Worm (Caenorhabditis elegans) whole organism, early embryonic: Measurements from ENCODE around the gene nas-6.

Experiments
- B0310.2 ChIP-seq: sonication (generic microtip); optimal IDR thresholded peaks from 2 replicates; lab custom pipeline; 2016; ENCODE audit warnings: mild to moderate bottlenecking, missing genetic modification characterization, missing compliant biosample characterization
- ama-1 ChIP-seq: fragments of 150-350 bp; optimal IDR thresholded peaks from 2 replicates; lab custom pipeline; 2014
- ceh-13 ChIP-seq: fragments of 200-800 bp; sonication (Bioruptor generic); optimal IDR thresholded peaks from 2 replicates; lab custom pipeline; 2018; ENCODE audit warnings: mild to moderate bottlenecking, missing genetic modification characterization, missing compliant biosample characterization
- flt-1 ChIP-seq: fragments of 200-800 bp; sonication (Bioruptor generic); IDR thresholded peaks from 2 replicates; pipeline ENCODE4 v1.3.6; 2022; ENCODE audit warnings: missing genetic modification characterization, missing compliant biosample characterization
- hmbx-1 ChIP-seq: sonication (generic microtip); optimal IDR thresholded peaks from 2 replicates; lab custom pipeline; 2016; ENCODE audit warnings: mild to moderate bottlenecking, missing genetic modification characterization, missing compliant biosample characterization
- hnd-1 ChIP-seq: sonication (generic microtip); optimal IDR thresholded peaks from 2 replicates; lab custom pipeline; 2016; ENCODE audit warnings: missing genetic modification characterization, missing compliant biosample characterization
- pes-1 ChIP-seq: fragments of 200-800 bp; sonication (Bioruptor generic); IDR thresholded peaks from 2 replicates; pipeline ENCODE4 v1.3.6; 2022; ENCODE audit warnings: missing genetic modification reagents, missing genetic modification characterization, missing compliant biosample characterization
- scrt-1 ChIP-seq: fragments of 200-800 bp; sonication (Bioruptor generic); IDR thresholded peaks from 2 replicates; pipeline ENCODE4 v1.3.6; 2022; ENCODE audit warnings: missing genetic modification characterization, missing compliant biosample characterization
- tbx-11 ChIP-seq: fragments of 200-800 bp; sonication (Bioruptor generic); IDR thresholded peaks from 2 replicates; pipeline ENCODE4 v1.3.6; 2022; ENCODE audit warnings: missing genetic modification characterization, missing compliant biosample characterization

DNA sequence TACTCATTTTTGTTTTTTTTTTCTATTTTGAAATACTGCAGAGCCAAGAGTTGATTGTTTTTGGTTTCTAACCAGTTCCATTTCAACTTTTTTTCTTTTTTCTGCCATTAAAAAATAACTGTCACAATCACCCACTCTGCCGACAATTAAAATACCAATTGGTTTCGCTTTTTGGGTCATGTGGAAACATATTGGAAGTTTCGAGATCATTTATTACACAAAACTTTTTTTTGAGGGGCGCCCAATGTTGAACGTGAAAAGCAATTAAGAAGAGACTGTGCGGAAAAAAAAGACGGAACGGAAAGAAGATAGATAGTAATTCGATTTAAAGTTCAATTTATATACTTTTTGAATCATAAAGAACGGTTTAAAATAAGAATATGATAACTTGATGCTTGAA is 16.5 kb downstream of the nas-6 start:
- TF ChIP-seq scrt-1 (GFP tag; lab: Robert Waterston, UW) (no peak), ama-1 (lab: Kevin White, UChicago) (no peak), B0310.2 (no peak), tbx-11 (no peak), hmbx-1 (no peak), flt-1 (GFP tag; lab: Robert Waterston, UW) (no peak), ceh-13 (GFP tag; lab: Kevin White, UChicago) (no peak), pes-1 (GFP tag; lab: Robert Waterston, UW) (no peak), hnd-1 (tag; lab: Kevin White, UChicago) (no peak)
